Fruit fly (Drosophila melanogaster): Measurements from ENCODE around the gene CG5612.

DNA sequence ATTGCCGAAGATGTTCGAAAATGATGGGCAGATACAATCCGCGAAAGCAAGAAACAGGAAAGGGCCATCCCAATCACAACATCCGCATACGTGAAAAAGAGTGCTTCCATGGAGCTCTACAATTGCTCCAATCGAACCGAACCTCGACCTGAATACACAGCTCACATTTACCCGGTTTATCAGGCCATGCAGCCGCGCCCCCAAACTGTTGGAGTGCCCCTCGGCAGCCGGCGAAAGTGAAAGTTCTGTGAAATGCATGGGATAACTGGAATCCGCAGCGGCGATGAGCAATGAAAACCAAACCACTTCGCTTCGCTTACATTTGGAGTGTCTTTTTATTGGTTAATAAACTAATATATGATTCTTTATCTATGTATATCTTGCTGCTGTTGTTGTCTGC is 28.6 kb downstream of the CG5612 start:
- TF ChIP-seq CG3032 (tag; optimal IDR thresholded peaks at IDR 0.05) (no peak), CG6808 (GFP tag; optimal IDR thresholded peaks at IDR 0.05) (no peak), esn (GFP tag; optimal IDR thresholded peaks at IDR 0.05) (no peak), Sox102F (GFP tag; optimal IDR thresholded peaks at IDR 0.05) (no peak), vri (GFP tag; optimal IDR thresholded peaks at IDR 0.05) (no peak)
